1 fruit fly cellular context compared by ENCODE assay signal in the genomic region with DNA sequence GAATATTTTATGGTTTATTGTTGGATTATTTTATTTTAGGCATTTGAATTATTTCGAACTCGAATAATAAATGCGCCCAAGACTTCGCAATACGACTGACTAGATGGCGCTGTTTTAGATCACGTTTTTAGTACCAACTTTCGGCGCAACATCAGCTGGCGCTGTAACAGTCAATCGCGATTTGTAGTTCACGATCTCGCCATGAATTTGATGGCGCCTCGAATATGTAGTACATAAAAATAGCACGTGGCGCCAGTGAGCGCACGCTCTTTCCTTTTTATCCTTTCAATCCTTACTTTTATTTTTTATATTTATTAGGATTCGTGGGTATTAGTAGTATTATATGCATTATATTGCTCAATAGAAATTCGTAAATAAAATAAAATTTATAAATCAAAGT.
A peak's percentile ranks its signal among the peaks of the same experiment; 100 is the strongest.
TF ChIP-seq lines count a peak whose summit lies in the region.

No protein-coding gene starts in this region.

TF ChIP-seq in whole organism, embryonic, 481 proteins besides CTCF, POLR2A, EP300 and RAD21 (continued from another document and continues in another):
- TF ChIP-seq NfI (GFP tag; optimal IDR thresholded peaks at IDR 0.05; lab: Kevin White, UChicago) (peak; percentile 88), chinmo (GFP tag; IDR thresholded peaks at IDR 0.05; lab: Robert Waterston, UW; ENCODE audit: partially characterized antibody) (0 out of 4 replicates have a peak, but pooled peaks have one; percentile 5), Usf (GFP tag; optimal IDR thresholded peaks at IDR 0.05; lab: Kevin White, UChicago) (peak; percentile 50), Lpt (GFP tag; optimal IDR thresholded peaks at IDR 0.05; lab: Kevin White, UChicago) (no peak), Atf-2 (GFP tag; optimal IDR thresholded peaks at IDR 0.05; lab: Kevin White, UChicago) (peak; percentile 74), inv (GFP tag; IDR thresholded peaks at IDR 0.05; lab: Robert Waterston, UW; ENCODE audit: partially characterized antibody) (no peak), CG3995 (GFP tag; optimal IDR thresholded peaks at IDR 0.05; lab: Kevin White, UChicago) (no peak), twi (tag; optimal IDR thresholded peaks at IDR 0.05; lab: Kevin White, UChicago) (peak; percentile 46), Vsx1 (GFP tag; optimal IDR thresholded peaks at IDR 0.05; lab: Kevin White, UChicago) (peak; percentile 45), CG11085 (GFP tag; IDR thresholded peaks at IDR 0.05; lab: Robert Waterston, UW) (peak; percentile 77), kah (GFP tag; optimal IDR thresholded peaks at IDR 0.05; lab: Kevin White, UChicago) (no peak), CG30403 (GFP tag; optimal IDR thresholded peaks at IDR 0.05; lab: Kevin White, UChicago) (peak; percentile 82), fu2 (GFP tag; optimal IDR thresholded peaks at IDR 0.05; lab: Kevin White, UChicago) (peak; percentile 49), CG31388 (GFP tag; optimal IDR thresholded peaks at IDR 0.05; lab: Kevin White, UChicago) (peak; percentile 15), Mes4 (GFP tag; optimal IDR thresholded peaks at IDR 0.05; lab: Kevin White, UChicago) (peak; percentile 68), CG7839 (tag; optimal IDR thresholded peaks at IDR 0.05; lab: Kevin White, UChicago) (peak; percentile 78), fru (optimal IDR thresholded peaks at IDR 0.05; lab: Kevin White, UChicago) (no peak), Dek (tag; optimal IDR thresholded peaks at IDR 0.05; lab: Kevin White, UChicago) (peak; percentile 77), Spps (tag; optimal IDR thresholded peaks at IDR 0.05; lab: Kevin White, UChicago) (no peak), Tbp (GFP tag; optimal IDR thresholded peaks at IDR 0.05; lab: Kevin White, UChicago) (no peak), CG18599 (GFP tag; optimal IDR thresholded peaks at IDR 0.05; lab: Kevin White, UChicago) (peak; percentile 29), CkIIα-i1 (GFP tag; IDR thresholded peaks at IDR 0.05; lab: Robert Waterston, UW) (no peak), jumu (GFP tag; optimal IDR thresholded peaks at IDR 0.05; lab: Kevin White, UChicago) (peak; percentile 57), sna (GFP tag; IDR thresholded peaks at IDR 0.05; lab: Robert Waterston, UW; ENCODE audit: partially characterized antibody) (no peak), CG4707 (GFP tag; optimal IDR thresholded peaks at IDR 0.05; lab: Kevin White, UChicago) (peak; percentile 63), NFAT (GFP tag; IDR thresholded peaks at IDR 0.05; lab: Robert Waterston, UW) (peak; percentile 93), eve (GFP tag; optimal IDR thresholded peaks at IDR 0.05; lab: Kevin White, UChicago) (no peak), CG31224 (GFP tag; IDR thresholded peaks at IDR 0.05; lab: Robert Waterston, UW) (no peak), Doc2 (GFP tag; IDR thresholded peaks at IDR 0.05; lab: Robert Waterston, UW) (no peak), D (optimal IDR thresholded peaks at IDR 0.05; lab: Kevin White, UChicago) (no peak), D (GFP tag; optimal IDR thresholded peaks at IDR 0.05; lab: Kevin White, UChicago) (peak; percentile 37), corto (GFP tag; optimal IDR thresholded peaks at IDR 0.05; lab: Kevin White, UChicago) (no peak), otp (GFP tag; IDR thresholded peaks at IDR 0.05; lab: Robert Waterston, UW) (peak; percentile 90), CG16863 (GFP tag; optimal IDR thresholded peaks at IDR 0.05; lab: Kevin White, UChicago) (peak; percentile 75), CG8924 (tag; optimal IDR thresholded peaks at IDR 0.05; lab: Kevin White, UChicago) (peak; percentile 29), odd (GFP tag; optimal IDR thresholded peaks at IDR 0.05; lab: Kevin White, UChicago) (peak; percentile 30), CG42726 (GFP tag; IDR thresholded peaks at IDR 0.05; lab: Robert Waterston, UW; ENCODE audit: partially characterized antibody) (peak; percentile 70; the same call in 1 of the 2 replicates), Fer2 (tag; optimal IDR thresholded peaks at IDR 0.05; lab: Kevin White, UChicago) (peak; percentile 6), CG12219 (GFP tag; optimal IDR thresholded peaks at IDR 0.05; lab: Kevin White, UChicago) (peak; percentile 55), stwl (tag; optimal IDR thresholded peaks at IDR 0.05; lab: Kevin White, UChicago) (peak; percentile 45), unpg (GFP tag; optimal IDR thresholded peaks at IDR 0.05; lab: Kevin White, UChicago) (peak; percentile 52), CG32532 (GFP tag; IDR thresholded peaks at IDR 0.05; lab: Robert Waterston, UW) (peak; percentile 94), Kr (GFP tag; optimal IDR thresholded peaks at IDR 0.05; lab: Kevin White, UChicago) (peak; percentile 55), ara (GFP tag; IDR thresholded peaks at IDR 0.05; lab: Robert Waterston, UW) (peak; percentile 59), amos (GFP tag; IDR thresholded peaks at IDR 0.05; lab: Robert Waterston, UW; ENCODE audit: partially characterized antibody) (peak; percentile 37; the same call in 1 of the 2 replicates), CG12299 (tag; optimal IDR thresholded peaks at IDR 0.05; lab: Kevin White, UChicago) (peak; percentile 19), Oli (tag; optimal IDR thresholded peaks at IDR 0.05; lab: Kevin White, UChicago) (peak; percentile 73), CG11504 (tag; optimal IDR thresholded peaks at IDR 0.05; lab: Kevin White, UChicago) (peak; percentile 64), crc (GFP tag; optimal IDR thresholded peaks at IDR 0.05; lab: Kevin White, UChicago) (no peak), CG15011 (GFP tag; optimal IDR thresholded peaks at IDR 0.05; lab: Kevin White, UChicago) (no peak), MTF-1 (GFP tag; optimal IDR thresholded peaks at IDR 0.05; lab: Kevin White, UChicago; ENCODE audit: borderline replicate concordance) (peak; percentile 72), CG14860 (GFP tag; IDR thresholded peaks at IDR 0.05; lab: Robert Waterston, UW; ENCODE audit: partially characterized antibody) (no peak), CG4424 (GFP tag; optimal IDR thresholded peaks at IDR 0.05; lab: Kevin White, UChicago) (peak; percentile 65), sens (GFP tag; lab: Kevin White, UChicago) (peak; percentile 75), en (GFP tag; optimal IDR thresholded peaks at IDR 0.05; lab: Kevin White, UChicago) (peak; percentile 3), CG31365 (tag; optimal IDR thresholded peaks at IDR 0.05; lab: Kevin White, UChicago) (no peak), Oaz (GFP tag; IDR thresholded peaks at IDR 0.05; lab: Robert Waterston, UW) (peak; percentile 79), CG2199 (GFP tag; IDR thresholded peaks at IDR 0.05; lab: Robert Waterston, UW) (peak; percentile 88), mirr (GFP tag; optimal IDR thresholded peaks at IDR 0.05; lab: Kevin White, UChicago) (peak; percentile 31), dysf (GFP tag; IDR thresholded peaks at IDR 0.05; lab: Robert Waterston, UW) (peak; percentile 89), lilli (GFP tag; optimal IDR thresholded peaks at IDR 0.05; lab: Kevin White, UChicago) (peak; percentile 80), Camta (GFP tag; optimal IDR thresholded peaks at IDR 0.05; lab: Kevin White, UChicago) (peak; percentile 82), CG9932 (GFP tag; IDR thresholded peaks at IDR 0.05; lab: Robert Waterston, UW) (peak; percentile 91), CG1603 (tag; optimal IDR thresholded peaks at IDR 0.05; lab: Kevin White, UChicago) (peak; percentile 88), CG6175 (GFP tag; IDR thresholded peaks at IDR 0.05; lab: Robert Waterston, UW) (peak; percentile 54; the same call in 1 of the 3 replicates), Bdp1 (GFP tag; optimal IDR thresholded peaks at IDR 0.05; lab: Kevin White, UChicago) (peak; percentile 50), CG10366 (GFP tag; IDR thresholded peaks at IDR 0.05; lab: Robert Waterston, UW) (peak; percentile 79), caup (GFP tag; optimal IDR thresholded peaks at IDR 0.05; lab: Kevin White, UChicago; ENCODE audit: severe bottlenecking) (peak; percentile 40), Asciz (GFP tag; optimal IDR thresholded peaks at IDR 0.05; lab: Kevin White, UChicago) (no peak), disco-r (GFP tag; optimal IDR thresholded peaks at IDR 0.05; lab: Kevin White, UChicago) (peak; percentile 50), Sox100B (GFP tag; optimal IDR thresholded peaks at IDR 0.05; lab: Kevin White, UChicago) (peak; percentile 15), CG14050 (GFP tag; IDR thresholded peaks at IDR 0.05; lab: Robert Waterston, UW) (peak; percentile 41; the same call in 2 of the 3 replicates), CG4404 (GFP tag; IDR thresholded peaks at IDR 0.05; lab: Robert Waterston, UW) (peak; percentile 53), CG15696 (tag; optimal IDR thresholded peaks at IDR 0.05; lab: Kevin White, UChicago) (peak; percentile 80), CG6854 (GFP tag; optimal IDR thresholded peaks at IDR 0.05; lab: Kevin White, UChicago) (no peak), CG12391 (tag; optimal IDR thresholded peaks at IDR 0.05; lab: Kevin White, UChicago) (peak; percentile 69), CG12942 (GFP tag; optimal IDR thresholded peaks at IDR 0.05; lab: Kevin White, UChicago) (peak; percentile 50), GATAe (GFP tag; conservative IDR thresholded peaks at IDR 0.05; lab: Robert Waterston, UW) (no peak), CG9797 (GFP tag; optimal IDR thresholded peaks at IDR 0.05; lab: Kevin White, UChicago) (no peak), PHDP (tag; optimal IDR thresholded peaks at IDR 0.05; lab: Kevin White, UChicago) (peak; percentile 72), CG9437 (GFP tag; optimal IDR thresholded peaks at IDR 0.05; lab: Kevin White, UChicago) (peak; percentile 37), CG14014 (GFP tag; IDR thresholded peaks at IDR 0.05; lab: Robert Waterston, UW) (peak; percentile 82), zfh1 (GFP tag; IDR thresholded peaks at IDR 0.05; lab: Robert Waterston, UW) (peak; percentile 95), Pdp1 (GFP tag; optimal IDR thresholded peaks at IDR 0.05; lab: Kevin White, UChicago) (peak; percentile 45 to 60), CG12744 (GFP tag; optimal IDR thresholded peaks at IDR 0.05; lab: Kevin White, UChicago) (peak; percentile 39), repo (GFP tag; optimal IDR thresholded peaks at IDR 0.05; lab: Kevin White, UChicago) (peak; percentile 10), prd (optimal IDR thresholded peaks at IDR 0.05; lab: Kevin White, UChicago) (no peak), prd (GFP tag; IDR thresholded peaks at IDR 0.05; lab: Robert Waterston, UW) (peak; percentile 86), Gug (GFP tag; IDR thresholded peaks at IDR 0.05; lab: Robert Waterston, UW) (peak; percentile 80), tx (GFP tag; optimal IDR thresholded peaks at IDR 0.05; lab: Kevin White, UChicago) (no peak), CG6689 (GFP tag; IDR thresholded peaks at IDR 0.05; lab: Robert Waterston, UW) (peak; percentile 76), br (optimal IDR thresholded peaks at IDR 0.05; lab: Kevin White, UChicago) (no peak), CG4617 (GFP tag; optimal IDR thresholded peaks at IDR 0.05; lab: Kevin White, UChicago; ENCODE audit: borderline replicate concordance) (peak; percentile 69), CG6683 (GFP tag; optimal IDR thresholded peaks at IDR 0.05; lab: Kevin White, UChicago) (no peak), CG3065 (GFP tag; optimal IDR thresholded peaks at IDR 0.05; lab: Kevin White, UChicago) (peak; percentile 8), zfh2 (GFP tag; optimal IDR thresholded peaks at IDR 0.05; lab: Kevin White, UChicago) (peak; percentile 31), CG1529 (GFP tag; optimal IDR thresholded peaks at IDR 0.05; lab: Kevin White, UChicago) (peak; percentile 47), E2f2 (GFP tag; IDR thresholded peaks at IDR 0.05; lab: Robert Waterston, UW) (peak; percentile 93), H2.0 (GFP tag; IDR thresholded peaks at IDR 0.05; lab: Robert Waterston, UW) (peak; percentile 75), CG31441 (GFP tag; IDR thresholded peaks at IDR 0.05; lab: Robert Waterston, UW) (peak; percentile 18; the same call in 1 of the 2 replicates), gcm (GFP tag; optimal IDR thresholded peaks at IDR 0.05; lab: Kevin White, UChicago) (peak; percentile 36), psq (GFP tag; optimal IDR thresholded peaks at IDR 0.05; lab: Kevin White, UChicago) (peak; percentile 25), CG18262 (tag; optimal IDR thresholded peaks at IDR 0.05; lab: Kevin White, UChicago) (peak; percentile 56), ken (GFP tag; IDR thresholded peaks at IDR 0.05; lab: Robert Waterston, UW) (peak; percentile 81), CG6791 (GFP tag; IDR thresholded peaks at IDR 0.05; lab: Robert Waterston, UW; ENCODE audit: partially characterized antibody) (0 out of 3 replicates have a peak, but pooled peaks have one; percentile 5), Blimp-1 (GFP tag; optimal IDR thresholded peaks at IDR 0.05; lab: Kevin White, UChicago) (peak; percentile 33), CG7786 (GFP tag; optimal IDR thresholded peaks at IDR 0.05; lab: Kevin White, UChicago) (peak; percentile 59), CHES-1-like (GFP tag; optimal IDR thresholded peaks at IDR 0.05; lab: Kevin White, UChicago) (peak; percentile 68), ac (GFP tag; optimal IDR thresholded peaks at IDR 0.05; lab: Kevin White, UChicago) (peak; percentile 7), Ets97D (GFP tag; optimal IDR thresholded peaks at IDR 0.05; lab: Kevin White, UChicago) (peak; percentile 13), pnt (GFP tag; optimal IDR thresholded peaks at IDR 0.05; lab: Kevin White, UChicago) (peak; percentile 49), nau (GFP tag; optimal IDR thresholded peaks at IDR 0.05; lab: Kevin White, UChicago) (no peak), peb (GFP tag; IDR thresholded peaks at IDR 0.05; lab: Robert Waterston, UW) (peak; percentile 58; the same call in 1 of the 2 replicates), Scr (GFP tag; IDR thresholded peaks at IDR 0.05; lab: Robert Waterston, UW; ENCODE audit: partially characterized antibody) (no peak), ap (GFP tag; IDR thresholded peaks at IDR 0.05; lab: Robert Waterston, UW) (peak; percentile 68), dati (GFP tag; IDR thresholded peaks at IDR 0.05; lab: Robert Waterston, UW) (0 out of 2 replicates have a peak, but pooled peaks have one; percentile 11), CG11696 (GFP tag; IDR thresholded peaks at IDR 0.05; lab: Robert Waterston, UW) (peak; percentile 50; the same call in 1 of the 2 replicates), CG2875 (GFP tag; optimal IDR thresholded peaks at IDR 0.05; lab: Kevin White, UChicago) (peak; percentile 82), oc (tag; optimal IDR thresholded peaks at IDR 0.05; lab: Kevin White, UChicago) (peak; percentile 5), abd-A (tag; optimal IDR thresholded peaks at IDR 0.05; lab: Kevin White, UChicago) (no peak), lab (GFP tag; optimal IDR thresholded peaks at IDR 0.05; lab: Kevin White, UChicago) (peak; percentile 50), BEAF-32 (GFP tag; optimal IDR thresholded peaks at IDR 0.05; lab: Kevin White, UChicago) (peak; percentile 9), Fer1 (GFP tag; optimal IDR thresholded peaks at IDR 0.05; lab: Kevin White, UChicago) (peak; percentile 16), Jarid2 (GFP tag; optimal IDR thresholded peaks at IDR 0.05; lab: Kevin White, UChicago) (peak; percentile 20), ab (GFP tag; optimal IDR thresholded peaks at IDR 0.05; lab: Kevin White, UChicago) (peak; percentile 54)
